Fruit fly (Drosophila melanogaster): ENCODE results near the gene D19B.

Gene D19B

dm6 chr3L:6173826-6174255 is 10.9 kb downstream of the D19B start, which contains the start of the genes fmt and CG7376 (continued):
- peak in 1 of 2 experiments; percentile 42 for TF ChIP-seq dpn (GFP tag; optimal IDR thresholded peaks at IDR 0.05)
- TF ChIP-seq Oaz (GFP tag; IDR thresholded peaks at IDR 0.05) = no peak
- no peak for TF ChIP-seq CG10321 (GFP tag; IDR thresholded peaks at IDR 0.05)
- TF ChIP-seq scrt (GFP tag; optimal IDR thresholded peaks at IDR 0.05) = no peak
- no peak for TF ChIP-seq tio (GFP tag; optimal IDR thresholded peaks at IDR 0.05)
- TF ChIP-seq CG14014 (GFP tag; IDR thresholded peaks at IDR 0.05) = no peak
- TF ChIP-seq CG31441 (GFP tag; IDR thresholded peaks at IDR 0.05) = no peak
- no peak for TF ChIP-seq CG30431 (GFP tag; optimal IDR thresholded peaks at IDR 0.05)
- TF ChIP-seq bigmax (GFP tag; optimal IDR thresholded peaks at IDR 0.05) = no peak
- peak; percentile 80 for TF ChIP-seq CG12659 (GFP tag; optimal IDR thresholded peaks at IDR 0.05)
- TF ChIP-seq sd (tag; optimal IDR thresholded peaks at IDR 0.05) = no peak
- TF ChIP-seq fd96Cb (tag; optimal IDR thresholded peaks at IDR 0.05) = peak; percentile 15
- TF ChIP-seq CG12236 (GFP tag; optimal IDR thresholded peaks at IDR 0.05) = no peak
- peak; percentile 80 for TF ChIP-seq Scr (GFP tag; IDR thresholded peaks at IDR 0.05; ENCODE audit: partially characterized antibody)
- TF ChIP-seq CHES-1-like (GFP tag; optimal IDR thresholded peaks at IDR 0.05) = no peak
- TF ChIP-seq Ssrp (tag; optimal IDR thresholded peaks at IDR 0.05) = peak; percentile 15
- TF ChIP-seq nerfin-1 (tag; optimal IDR thresholded peaks at IDR 0.05) = peak; percentile 28
- no peak for TF ChIP-seq CG17359 (tag; optimal IDR thresholded peaks at IDR 0.05)
- no peak for TF ChIP-seq CG4360 (GFP tag; IDR thresholded peaks at IDR 0.05)
- no peak for TF ChIP-seq trh (GFP tag; optimal IDR thresholded peaks at IDR 0.05)
- peak; percentile 84 for TF ChIP-seq vnd (GFP tag; IDR thresholded peaks at IDR 0.05; ENCODE audit: partially characterized antibody)
- peak; percentile 10 for TF ChIP-seq CG1602 (GFP tag; optimal IDR thresholded peaks at IDR 0.05)

dm6 chr3L:6162483-6163128 is 22.1 kb downstream of the D19B start, which contains the start of gene Prdm13:
TSS of gene Prdm13 (plus strand) at chr3L:6163127.
- TF ChIP-seq oc (tag; optimal IDR thresholded peaks at IDR 0.05) (peak; percentile 77), pros (GFP tag; optimal IDR thresholded peaks at IDR 0.05) (peak; percentile 72), CG30431 (GFP tag; optimal IDR thresholded peaks at IDR 0.05) (no peak), nerfin-2 (GFP tag; IDR thresholded peaks at IDR 0.05; ENCODE audit: partially characterized antibody) (peak; percentile 21; the same call in 1 of the 2 replicates), nerfin-1 (tag; optimal IDR thresholded peaks at IDR 0.05) (peak; percentile 95), bcd (GFP tag; optimal IDR thresholded peaks at IDR 0.05) (no peak), CG4360 (GFP tag; IDR thresholded peaks at IDR 0.05) (peak; percentile 52; the same call in 1 of the 2 replicates), Spps (tag; optimal IDR thresholded peaks at IDR 0.05) (no peak), gsb-n (tag; optimal IDR thresholded peaks at IDR 0.05) (peak; percentile 50), crol (GFP tag; IDR thresholded peaks at IDR 0.05) (peak; percentile 27; the same call in 1 of the 2 replicates)

DNA sequence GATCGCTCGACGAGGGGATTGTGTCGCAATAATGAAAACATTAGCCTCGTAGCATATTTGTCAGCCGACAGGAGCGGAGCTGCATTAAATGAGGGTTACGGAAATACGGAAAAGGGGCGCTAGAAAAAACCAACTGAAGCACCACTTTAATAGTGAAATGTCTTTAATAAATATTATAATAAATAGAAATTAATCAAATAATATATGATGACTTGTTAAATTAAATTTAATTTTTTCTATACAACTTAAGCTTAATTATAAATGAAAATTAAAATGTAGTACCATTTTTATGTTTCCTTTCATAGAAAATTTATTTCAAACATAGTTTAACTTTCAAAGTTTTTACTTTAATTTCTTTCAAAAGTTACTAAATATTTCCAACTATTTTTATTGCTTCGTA is 22.7 kb downstream of the D19B start:
- TF ChIP-seq CG3847 (GFP tag; IDR thresholded peaks at IDR 0.05) (no peak), Sry-δ (GFP tag; optimal IDR thresholded peaks at IDR 0.05) (no peak), gsb-n (tag; optimal IDR thresholded peaks at IDR 0.05) (peak; percentile 58), CG10979 (tag; optimal IDR thresholded peaks at IDR 0.05) (peak; percentile 37), gcm2 (GFP tag; optimal IDR thresholded peaks at IDR 0.05) (no peak), p53 (GFP tag; optimal IDR thresholded peaks at IDR 0.05) (no peak), nmo (GFP tag; optimal IDR thresholded peaks at IDR 0.05) (peak; percentile 46), CG18764 (GFP tag; optimal IDR thresholded peaks at IDR 0.05) (no peak), tna (GFP tag; IDR thresholded peaks at IDR 0.05; ENCODE audit: partially characterized antibody) (no peak), Mrtf (GFP tag; IDR thresholded peaks at IDR 0.05) (0 out of 3 replicates have a peak, but pooled peaks have one; percentile 36), insv (GFP tag; optimal IDR thresholded peaks at IDR 0.05) (no peak), Sox102F (GFP tag; optimal IDR thresholded peaks at IDR 0.05) (no peak), CTCF (GFP tag; optimal IDR thresholded peaks at IDR 0.05) (no peak), dmrt99B (tag; optimal IDR thresholded peaks at IDR 0.05) (no peak), Usf (GFP tag; optimal IDR thresholded peaks at IDR 0.05) (no peak), ranshi (GFP tag; IDR thresholded peaks at IDR 0.05) (no peak), CG3065 (GFP tag; optimal IDR thresholded peaks at IDR 0.05) (no peak), CG9817 (tag; optimal IDR thresholded peaks at IDR 0.05) (no peak), pnt (GFP tag; optimal IDR thresholded peaks at IDR 0.05) (no peak), E2f1 (GFP tag; IDR thresholded peaks at IDR 0.05) (no peak)

Data from whole organism, embryonic.